Worm (Caenorhabditis elegans): ENCODE measurements around the gene let-711.
A peak's percentile ranks its signal among the peaks of the same experiment; 100 is the strongest.

The let-711 gene

ce11 chrIII:6939523-6939922 lies 7.0 kb upstream of the let-711 start, which contains the start of gene F57B9.3:
TSS of gene F57B9.3 (plus strand) at chrIII:6939823.
- TF ChIP-seq hlh-6 (tag; optimal IDR thresholded peaks at IDR 0.05): no peak
- TF ChIP-seq fax-1 (tag; optimal IDR thresholded peaks at IDR 0.05): no peak
- TF ChIP-seq lin-11 (tag; optimal IDR thresholded peaks at IDR 0.05): no peak
- no peak for TF ChIP-seq npax-4 (tag; optimal IDR thresholded peaks at IDR 0.05)
- no peak for TF ChIP-seq zip-5 (tag; optimal IDR thresholded peaks at IDR 0.05)
- no peak for TF ChIP-seq sox-4 (tag; optimal IDR thresholded peaks at IDR 0.05)
- TF ChIP-seq sox-2 (GFP tag; IDR thresholded peaks at IDR 0.05): no peak
- no peak for TF ChIP-seq mec-3 (tag; optimal IDR thresholded peaks at IDR 0.05; ENCODE audit: borderline replicate concordance)
- no peak for TF ChIP-seq nhr-11 (tag; optimal IDR thresholded peaks at IDR 0.05)
- TF ChIP-seq pag-3 (tag; optimal IDR thresholded peaks at IDR 0.05; ENCODE audit: borderline replicate concordance): no peak
- no peak for TF ChIP-seq fkh-10 (GFP tag; optimal IDR thresholded peaks at IDR 0.05)
- TF ChIP-seq nhr-232 (tag; optimal IDR thresholded peaks at IDR 0.05): no peak
- TF ChIP-seq nfya-1 (tag; optimal IDR thresholded peaks at IDR 0.05): no peak
- no peak for TF ChIP-seq ref-2 (tag; optimal IDR thresholded peaks at IDR 0.05)
- TF ChIP-seq ceh-19 (GFP tag; optimal IDR thresholded peaks at IDR 0.05): no peak

DNA sequence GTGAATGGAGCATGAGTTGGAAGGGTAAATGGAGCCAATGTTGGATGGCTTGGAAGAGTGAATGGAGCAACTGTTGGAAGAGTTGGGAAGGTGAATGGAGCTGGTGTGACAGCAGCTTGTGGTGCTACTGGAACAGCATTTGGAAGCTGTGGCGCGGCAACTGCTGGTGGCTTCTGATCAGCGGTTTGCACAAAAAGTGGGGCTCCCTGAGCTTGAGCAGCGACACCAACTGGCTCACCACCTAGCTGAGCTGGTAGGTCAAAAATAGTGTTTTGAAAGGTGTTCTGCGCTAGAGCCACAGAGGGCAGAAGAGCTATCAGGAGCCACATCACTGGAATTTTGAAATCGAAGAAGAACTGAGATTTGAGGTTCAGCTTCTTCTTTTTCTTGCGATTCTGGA lies 1.2 kb upstream of the let-711 start:
- TF ChIP-seq lim-6 (tag; optimal IDR thresholded peaks at IDR 0.05) (no peak), ref-2 (tag; optimal IDR thresholded peaks at IDR 0.05) (no peak), C08G9.2 (tag; optimal IDR thresholded peaks at IDR 0.05) (no peak), madf-2 (tag; optimal IDR thresholded peaks at IDR 0.05) (no peak), sdc-2 (tag; optimal IDR thresholded peaks at IDR 0.05) (no peak), rnt-1 (tag; optimal IDR thresholded peaks at IDR 0.05) (no peak), elt-4 (tag; optimal IDR thresholded peaks at IDR 0.05) (no peak), ceh-48 (tag; optimal IDR thresholded peaks at IDR 0.05) (no peak)

ce11 chrIII:6945747-6946146 lies 771 bp upstream of the let-711 start, which contains the start of gene abu-13:
TSS of gene abu-13 (minus strand) at chrIII:6945898.
- TF ChIP-seq elt-4 (tag; optimal IDR thresholded peaks at IDR 0.05) (no peak), ceh-24 (tag; optimal IDR thresholded peaks at IDR 0.05) (no peak), ceh-18 (tag; optimal IDR thresholded peaks at IDR 0.05) (no peak), pha-2 (tag; optimal IDR thresholded peaks at IDR 0.05) (no peak), ceh-22 (tag; optimal IDR thresholded peaks at IDR 0.05) (no peak), syd-9 (tag; optimal IDR thresholded peaks at IDR 0.05) (no peak), ttx-3 (tag; optimal IDR thresholded peaks at IDR 0.05) (no peak), K02D7.2 (tag; optimal IDR thresholded peaks at IDR 0.05) (no peak), lim-6 (tag; optimal IDR thresholded peaks at IDR 0.05) (no peak), ama-1 (optimal IDR thresholded peaks at IDR 0.05) (no peak), unc-55 (GFP tag; optimal IDR thresholded peaks at IDR 0.05) (no peak), ztf-16 (tag; optimal IDR thresholded peaks at IDR 0.05) (no peak), lin-11 (tag; optimal IDR thresholded peaks at IDR 0.05) (no peak), T23F11.4 (GFP tag; optimal IDR thresholded peaks at IDR 0.05) (no peak), ceh-48 (tag; optimal IDR thresholded peaks at IDR 0.05) (no peak), hlh-8 (tag; optimal IDR thresholded peaks at IDR 0.05) (no peak), ceh-6 (GFP tag; optimal IDR thresholded peaks at IDR 0.05) (no peak), rnt-1 (tag; optimal IDR thresholded peaks at IDR 0.05) (no peak), nhr-232 (tag; optimal IDR thresholded peaks at IDR 0.05) (no peak), ceh-30 (tag; optimal IDR thresholded peaks at IDR 0.05) (no peak)

- TF ChIP-seq che-1 (tag; optimal IDR thresholded peaks at IDR 0.05): no peak
- TF ChIP-seq ceh-6 (GFP tag; optimal IDR thresholded peaks at IDR 0.05): no peak
- no peak for TF ChIP-seq elt-2 (tag; optimal IDR thresholded peaks at IDR 0.05)
- TF ChIP-seq ceh-14 (tag; optimal IDR thresholded peaks at IDR 0.05): no peak
- no peak for TF ChIP-seq ceh-22 (tag; optimal IDR thresholded peaks at IDR 0.05)
- no peak for TF ChIP-seq ceh-34 (tag; optimal IDR thresholded peaks at IDR 0.05)
- TF ChIP-seq pax-1 (tag; optimal IDR thresholded peaks at IDR 0.05): peak; percentile 31
- no peak for TF ChIP-seq ceh-9 (tag; optimal IDR thresholded peaks at IDR 0.05)
- TF ChIP-seq sdc-2 (tag; optimal IDR thresholded peaks at IDR 0.05): no peak
- no peak for TF ChIP-seq zip-5 (tag; optimal IDR thresholded peaks at IDR 0.05)
- no peak for TF ChIP-seq pha-4 (tag; optimal IDR thresholded peaks at IDR 0.05)
- no peak for TF ChIP-seq elt-4 (tag; optimal IDR thresholded peaks at IDR 0.05)
- no peak for TF ChIP-seq ceh-30 (tag; optimal IDR thresholded peaks at IDR 0.05)
- TF ChIP-seq lin-11 (tag; optimal IDR thresholded peaks at IDR 0.05): no peak
- no peak for TF ChIP-seq nhr-232 (tag; optimal IDR thresholded peaks at IDR 0.05)
- no peak for TF ChIP-seq ceh-18 (tag; optimal IDR thresholded peaks at IDR 0.05)
- TF ChIP-seq syd-9 (tag; optimal IDR thresholded peaks at IDR 0.05): no peak
- TF ChIP-seq K09A11.1 (tag; optimal IDR thresholded peaks at IDR 0.05; ENCODE audit: insufficient read depth): no peak
- no peak for TF ChIP-seq F13H6.1 (tag; optimal IDR thresholded peaks at IDR 0.05)
- no peak for TF ChIP-seq dmd-4 (tag; optimal IDR thresholded peaks at IDR 0.05; ENCODE audit: borderline replicate concordance)
- no peak for TF ChIP-seq pros-1 (tag; optimal IDR thresholded peaks at IDR 0.05)
- no peak for TF ChIP-seq madf-2 (tag; optimal IDR thresholded peaks at IDR 0.05)
- no peak for TF ChIP-seq ceh-31 (tag; optimal IDR thresholded peaks at IDR 0.05)
- no peak for TF ChIP-seq hlh-8 (tag; optimal IDR thresholded peaks at IDR 0.05)
Observed at ce11 chrIII:6947896-6948295, 1.4 kb downstream of the let-711 start.

Measured in whole organism, late embryonic.